Fruit fly (Drosophila melanogaster): ENCODE measurements around the gene Act88F.

Gene Act88F

dm6 chr3R:15434676-15435075 lies 5.1 kb upstream of the Act88F start, which contains the start of gene CG6118:
TSS of gene CG6118 (minus strand) at chr3R:15434738.
- TF ChIP-seq ttk (optimal IDR thresholded peaks at IDR 0.05) = no peak
- no peak for TF ChIP-seq h (optimal IDR thresholded peaks at IDR 0.05)
- TF ChIP-seq Sin3A (optimal IDR thresholded peaks at IDR 0.05) = no peak
- no peak for TF ChIP-seq Myc (optimal IDR thresholded peaks at IDR 0.05)
- TF ChIP-seq psq (optimal IDR thresholded peaks at IDR 0.05) = no peak
- TF ChIP-seq insv (optimal IDR thresholded peaks at IDR 0.05) = no peak

DNA sequence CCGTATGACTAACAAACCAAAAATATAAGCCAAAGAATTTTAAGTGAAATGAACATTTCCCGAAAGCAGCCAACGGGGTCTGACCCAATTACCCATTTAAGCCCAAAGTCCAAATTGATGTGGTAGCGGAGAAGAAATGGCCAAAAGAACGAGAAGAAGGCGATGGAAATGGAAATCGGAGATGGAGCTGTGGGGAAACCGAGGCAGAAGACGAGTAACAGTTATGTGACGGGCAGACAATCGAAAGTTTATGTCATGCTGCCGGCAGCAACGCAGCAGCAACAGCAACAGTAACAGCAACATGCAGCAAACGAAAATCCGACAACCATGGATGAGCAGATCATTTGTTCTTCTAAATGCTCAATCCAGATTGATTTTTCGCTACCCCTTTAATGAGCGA lies 3.0 kb upstream of the Act88F start:
- TF ChIP-seq h (optimal IDR thresholded peaks at IDR 0.05) (no peak), Sin3A (optimal IDR thresholded peaks at IDR 0.05) (no peak), ttk (optimal IDR thresholded peaks at IDR 0.05) (no peak), Myc (optimal IDR thresholded peaks at IDR 0.05) (no peak), psq (optimal IDR thresholded peaks at IDR 0.05) (no peak), insv (optimal IDR thresholded peaks at IDR 0.05) (no peak)

DNA sequence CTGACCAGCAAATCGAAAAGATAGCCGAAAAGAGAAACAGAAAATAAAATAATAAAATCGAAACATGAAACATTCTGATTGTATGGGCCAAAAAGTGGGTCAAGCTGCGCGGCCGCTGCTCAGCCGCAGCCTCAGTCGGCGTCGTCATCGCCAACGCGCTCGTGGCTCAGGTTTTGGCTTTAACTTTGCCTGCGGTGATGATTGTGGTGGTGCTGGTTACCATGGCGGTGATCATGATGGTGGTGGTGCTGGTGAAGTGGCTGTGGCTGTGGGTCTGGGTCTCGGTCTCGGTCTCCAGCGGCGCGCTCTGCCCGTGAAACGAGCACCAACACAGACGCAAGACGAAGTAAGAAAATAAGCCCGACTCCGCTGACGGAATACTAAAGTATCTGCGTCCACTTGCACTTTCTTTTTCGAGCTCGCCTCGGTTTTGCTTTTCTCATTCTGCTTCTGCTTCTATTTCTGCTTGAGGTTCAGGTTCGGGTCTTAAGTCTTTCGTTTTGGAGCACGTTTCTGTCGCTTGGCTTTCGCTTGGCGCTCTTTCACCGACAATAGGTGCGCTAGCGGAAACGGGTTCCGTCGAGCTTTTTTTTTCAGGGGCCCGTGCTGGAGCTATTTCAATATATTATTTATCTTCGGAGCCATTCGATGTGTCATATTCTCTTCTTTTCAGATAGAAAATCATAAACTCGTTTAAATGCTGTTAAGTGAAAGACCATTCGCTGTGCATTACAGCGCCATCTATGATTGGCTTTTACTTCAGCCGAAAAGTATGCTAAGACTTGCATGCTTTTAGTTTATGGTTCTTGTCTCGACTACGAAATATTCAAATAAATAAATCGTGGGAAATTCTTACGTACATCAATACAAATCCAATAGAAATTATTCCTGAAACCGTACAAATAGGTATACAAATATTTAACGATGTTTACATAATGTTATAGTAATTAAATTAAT lies 2.0 kb upstream of the Act88F start:
- TF ChIP-seq insv (optimal IDR thresholded peaks at IDR 0.05) (no peak), Myc (optimal IDR thresholded peaks at IDR 0.05) (no peak)

DNA sequence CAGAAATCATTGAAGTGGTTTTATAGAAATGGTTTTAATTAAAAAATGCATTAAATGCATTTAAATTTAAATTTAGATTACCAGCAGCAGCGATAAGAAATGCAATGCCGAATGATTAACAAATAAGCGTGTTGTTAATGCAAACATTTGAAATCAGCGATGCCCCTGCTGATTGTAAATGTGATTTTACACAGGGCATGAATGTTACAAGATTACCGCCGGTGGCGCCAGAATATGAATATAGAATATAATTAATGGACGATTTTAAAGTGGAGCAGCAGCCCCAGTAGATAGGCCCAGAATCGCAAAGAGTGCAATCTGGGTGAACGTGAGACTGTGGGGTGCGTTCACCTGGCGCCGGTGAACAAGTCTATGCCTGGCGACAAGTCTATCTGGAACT lies 6.4 kb downstream of the Act88F start:
- no peak for TF ChIP-seq Sin3A (optimal IDR thresholded peaks at IDR 0.05)
- no peak for TF ChIP-seq psq (optimal IDR thresholded peaks at IDR 0.05)
- no peak for TF ChIP-seq ttk (optimal IDR thresholded peaks at IDR 0.05)
- no peak for TF ChIP-seq insv (optimal IDR thresholded peaks at IDR 0.05)
- TF ChIP-seq Myc (optimal IDR thresholded peaks at IDR 0.05) = no peak
- TF ChIP-seq h (optimal IDR thresholded peaks at IDR 0.05) = no peak

DNA sequence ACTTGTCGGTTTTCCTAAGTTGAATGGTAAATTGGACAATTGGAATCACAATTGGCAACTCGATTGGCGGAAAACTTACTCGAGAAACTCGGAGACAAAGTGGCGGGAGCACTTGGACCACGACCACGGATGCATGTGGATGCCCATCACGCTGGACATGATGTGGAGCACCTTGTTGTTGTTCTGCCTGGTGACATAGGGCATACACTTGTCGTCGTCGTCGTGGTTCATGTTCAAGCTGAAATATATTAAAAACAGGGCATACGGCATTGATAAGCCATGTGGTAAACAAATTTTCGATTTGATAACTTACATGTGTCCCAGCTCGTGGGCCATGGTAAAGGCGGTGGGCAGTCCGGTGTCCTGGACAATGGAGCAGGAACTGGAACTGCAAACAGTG lies 8.0 kb downstream of the Act88F start:
- TF ChIP-seq ttk (optimal IDR thresholded peaks at IDR 0.05) (no peak), h (optimal IDR thresholded peaks at IDR 0.05) (no peak), insv (optimal IDR thresholded peaks at IDR 0.05) (no peak), Myc (optimal IDR thresholded peaks at IDR 0.05) (no peak), Sin3A (optimal IDR thresholded peaks at IDR 0.05) (no peak), psq (optimal IDR thresholded peaks at IDR 0.05) (no peak)

DNA sequence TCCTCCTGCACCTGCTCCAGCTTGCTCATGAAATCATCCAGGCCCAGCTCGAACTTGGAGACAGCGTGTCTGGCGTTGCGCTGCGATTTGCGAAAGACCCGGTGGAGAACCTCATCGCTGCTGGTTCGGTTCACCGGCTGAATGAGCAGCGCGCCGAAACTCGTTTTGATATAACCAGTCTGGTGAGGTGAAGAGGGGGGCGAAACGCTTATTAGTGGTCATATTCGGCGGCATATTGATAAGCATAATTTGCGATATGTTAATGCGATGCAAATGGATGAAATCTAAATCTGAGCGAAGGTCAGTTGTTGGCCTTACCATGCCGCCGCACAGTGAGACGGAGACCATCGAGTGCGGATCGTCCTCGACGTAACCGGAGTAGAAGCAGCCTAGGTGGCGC lies 8.9 kb downstream of the Act88F start:
- no peak for TF ChIP-seq ttk (optimal IDR thresholded peaks at IDR 0.05)
- no peak for TF ChIP-seq Myc (optimal IDR thresholded peaks at IDR 0.05)
- no peak for TF ChIP-seq h (optimal IDR thresholded peaks at IDR 0.05)
- TF ChIP-seq Sin3A (optimal IDR thresholded peaks at IDR 0.05) = no peak
- TF ChIP-seq insv (optimal IDR thresholded peaks at IDR 0.05) = no peak
- no peak for TF ChIP-seq psq (optimal IDR thresholded peaks at IDR 0.05)

dm6 chr3R:15451344-15452107 lies 11.8 kb downstream of the Act88F start:
- TF ChIP-seq Sin3A (optimal IDR thresholded peaks at IDR 0.05) (no peak), psq (optimal IDR thresholded peaks at IDR 0.05) (no peak), Myc (optimal IDR thresholded peaks at IDR 0.05) (no peak), ttk (optimal IDR thresholded peaks at IDR 0.05) (no peak), insv (optimal IDR thresholded peaks at IDR 0.05) (no peak), h (optimal IDR thresholded peaks at IDR 0.05) (no peak)

DNA sequence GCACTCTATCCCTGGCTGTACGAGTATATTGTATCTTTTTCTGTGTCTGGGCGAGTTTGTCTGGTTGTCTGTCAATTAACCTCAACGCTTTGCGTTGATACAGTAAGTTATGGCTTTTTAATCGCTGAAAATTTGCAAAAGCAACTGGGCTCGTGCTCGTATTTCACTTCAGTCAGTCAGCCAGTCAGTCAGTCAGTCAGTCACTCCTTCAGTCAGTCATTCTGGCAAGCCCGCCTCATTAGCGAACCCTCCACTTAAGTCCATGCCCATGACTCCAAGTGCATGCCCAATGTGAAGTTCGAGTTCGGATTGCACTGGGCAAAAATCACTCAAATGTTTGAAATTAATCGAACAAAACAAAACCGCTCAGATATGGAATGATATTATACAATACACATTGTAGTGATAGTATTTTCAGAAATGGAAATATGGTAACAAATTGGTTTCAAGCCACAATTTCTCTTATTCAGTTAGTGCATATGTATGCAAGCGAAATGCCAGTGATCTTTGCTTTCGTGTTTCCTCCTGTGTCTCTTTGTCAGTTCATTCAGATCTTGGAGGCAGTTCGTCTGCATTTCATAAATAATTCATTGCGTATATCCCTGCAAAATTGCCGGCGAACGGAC lies 17.7 kb downstream of the Act88F start:
- TF ChIP-seq h (optimal IDR thresholded peaks at IDR 0.05) = no peak

- TF ChIP-seq ttk (optimal IDR thresholded peaks at IDR 0.05) (no peak), Sin3A (optimal IDR thresholded peaks at IDR 0.05) (no peak), psq (optimal IDR thresholded peaks at IDR 0.05) (no peak), Myc (optimal IDR thresholded peaks at IDR 0.05) (no peak), insv (optimal IDR thresholded peaks at IDR 0.05) (no peak), h (optimal IDR thresholded peaks at IDR 0.05) (no peak)
These were observed 18.5 kb downstream of the Act88F start for dm6 chr3R:15458186-15458715.

DNA sequence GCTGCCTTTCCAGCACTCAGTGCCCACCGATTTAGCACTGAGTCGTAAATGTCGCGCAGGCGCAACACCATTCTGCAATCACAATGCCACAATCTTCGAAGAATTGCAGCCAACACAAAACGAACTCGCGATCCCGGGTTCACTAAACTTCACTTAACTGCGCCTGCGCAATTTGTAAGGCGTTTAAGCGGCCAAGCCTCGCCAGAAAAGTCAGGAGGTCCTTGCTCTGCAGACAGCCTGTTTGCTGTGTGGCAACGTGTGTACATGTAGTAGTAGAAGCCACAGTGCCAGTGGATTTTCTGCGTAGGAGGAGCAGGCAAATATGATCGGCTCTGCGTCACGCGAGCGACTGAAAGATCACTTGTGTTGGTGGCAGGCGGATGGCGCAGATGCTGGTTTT lies 23.4 kb downstream of the Act88F start:
- TF ChIP-seq Myc (optimal IDR thresholded peaks at IDR 0.05) (no peak), psq (optimal IDR thresholded peaks at IDR 0.05) (no peak), insv (optimal IDR thresholded peaks at IDR 0.05) (no peak), ttk (optimal IDR thresholded peaks at IDR 0.05) (no peak), h (optimal IDR thresholded peaks at IDR 0.05) (no peak), Sin3A (optimal IDR thresholded peaks at IDR 0.05) (no peak)

- TF ChIP-seq h (optimal IDR thresholded peaks at IDR 0.05) = no peak
- no peak for TF ChIP-seq insv (optimal IDR thresholded peaks at IDR 0.05)
- no peak for TF ChIP-seq ttk (optimal IDR thresholded peaks at IDR 0.05)
- TF ChIP-seq psq (optimal IDR thresholded peaks at IDR 0.05) = no peak
- TF ChIP-seq Sin3A (optimal IDR thresholded peaks at IDR 0.05) = no peak
- no peak for TF ChIP-seq Myc (optimal IDR thresholded peaks at IDR 0.05)
These were observed 28.4 kb downstream of the Act88F start for dm6 chr3R:15467991-15468764.
